Fruit fly (Drosophila melanogaster): ENCODE results near the gene CG10993.
A peak's percentile ranks its signal among the peaks of the same experiment; 100 is the strongest.

The CG10993 gene

DNA sequence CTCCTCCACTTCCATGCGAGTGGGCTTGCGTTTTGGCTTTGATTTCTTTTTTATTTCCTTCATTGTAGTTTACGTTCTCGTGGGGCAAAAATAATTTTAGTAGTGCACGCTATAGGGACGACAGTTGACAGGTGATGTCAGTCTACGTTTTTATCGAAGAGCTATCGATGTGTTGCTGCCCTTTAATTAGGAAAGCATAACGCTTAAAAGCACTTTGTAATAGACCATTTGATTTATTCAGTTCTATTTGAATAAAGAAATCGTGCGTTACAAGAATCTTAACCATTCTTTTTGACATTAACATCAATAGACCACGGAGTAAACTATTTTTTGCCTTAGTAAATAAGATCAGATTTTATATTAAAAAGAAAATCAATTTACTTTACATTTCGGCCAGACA is at the start of gene CG10993:
TSS of gene CG10993 (minus strand) at position 101 of the 400 bp plus-strand sequence.
- TF ChIP-seq CG15710 (tag; optimal IDR thresholded peaks at IDR 0.05) (no peak), EcR (GFP tag; optimal IDR thresholded peaks at IDR 0.05) (no peak), CG17806 (tag; optimal IDR thresholded peaks at IDR 0.05) (no peak), rn (GFP tag; IDR thresholded peaks at IDR 0.05) (no peak), CG32121 (GFP tag; IDR thresholded peaks at IDR 0.05) (no peak), CG8301 (tag; optimal IDR thresholded peaks at IDR 0.05) (no peak), Pif1B (GFP tag; optimal IDR thresholded peaks at IDR 0.05) (no peak), CG13204 (GFP tag; optimal IDR thresholded peaks at IDR 0.05) (no peak), Pif1A (GFP tag; optimal IDR thresholded peaks at IDR 0.05) (no peak), D1 (tag; optimal IDR thresholded peaks at IDR 0.05) (no peak), CG10348 (GFP tag; IDR thresholded peaks at IDR 0.05) (no peak), Ets98B (GFP tag; IDR thresholded peaks at IDR 0.05) (no peak), Snoo (tag; optimal IDR thresholded peaks at IDR 0.05) (no peak), CG14655 (GFP tag; optimal IDR thresholded peaks at IDR 0.05) (no peak), gl (tag; optimal IDR thresholded peaks at IDR 0.05) (no peak)

- TF ChIP-seq CG32121 (GFP tag; IDR thresholded peaks at IDR 0.05): peak; percentile 44; the same call in 1 of the 2 replicates
- TF ChIP-seq CG13204 (GFP tag; optimal IDR thresholded peaks at IDR 0.05): no peak
- TF ChIP-seq Ets98B (GFP tag; IDR thresholded peaks at IDR 0.05): peak; percentile 48; the same call in 1 of the 2 replicates
- 0 out of 3 replicates have a peak, but pooled peaks have one; percentile 39 for TF ChIP-seq CG4496 (GFP tag; IDR thresholded peaks at IDR 0.05)
Measured at dm6 chrX:13840075-13840474, 49.2 kb upstream of the CG10993 start.

DNA sequence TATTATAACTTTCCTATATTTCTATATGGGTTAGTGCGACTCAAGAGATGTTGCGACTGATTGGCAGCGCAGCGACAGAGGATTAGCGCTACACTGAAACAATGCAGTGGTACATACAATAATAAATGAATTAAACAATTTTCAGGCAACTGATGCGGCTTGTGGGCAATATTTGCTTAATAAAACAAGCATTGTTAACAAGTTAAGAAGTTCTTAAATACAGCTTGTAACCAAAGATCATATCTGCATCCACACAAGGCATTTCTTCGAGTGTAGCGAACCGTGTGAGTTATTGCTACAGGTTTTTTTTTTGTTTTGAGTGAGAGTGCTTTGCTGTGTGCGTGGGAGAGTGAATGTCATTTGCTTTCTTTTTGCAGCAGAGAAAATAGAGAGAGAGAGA is 48.0 kb upstream of the CG10993 start:
- TF ChIP-seq CG34367 (tag; optimal IDR thresholded peaks at IDR 0.05) (peak; percentile 79), fd96Ca (GFP tag; IDR thresholded peaks at IDR 0.05) (peak; percentile 97), Pif1B (GFP tag; optimal IDR thresholded peaks at IDR 0.05) (peak; percentile 89), D1 (tag; optimal IDR thresholded peaks at IDR 0.05) (no peak), CG15710 (tag; optimal IDR thresholded peaks at IDR 0.05) (peak; percentile 77), CG12605 (GFP tag; IDR thresholded peaks at IDR 0.05) (peak; percentile 91), Snoo (tag; optimal IDR thresholded peaks at IDR 0.05) (peak; percentile 80), gl (tag; optimal IDR thresholded peaks at IDR 0.05) (peak; percentile 57), rn (GFP tag; IDR thresholded peaks at IDR 0.05) (peak; percentile 88), CG4496 (GFP tag; IDR thresholded peaks at IDR 0.05) (peak; percentile 95), Pif1A (GFP tag; optimal IDR thresholded peaks at IDR 0.05) (peak; percentile 91), CG32121 (GFP tag; IDR thresholded peaks at IDR 0.05) (peak; percentile 94), CG8301 (tag; optimal IDR thresholded peaks at IDR 0.05) (peak; percentile 90), CG13204 (GFP tag; optimal IDR thresholded peaks at IDR 0.05) (peak; percentile 49), CG9948 (tag; optimal IDR thresholded peaks at IDR 0.05) (peak; percentile 75), CG8159 (tag; optimal IDR thresholded peaks at IDR 0.05) (peak; percentile 85), EcR (GFP tag; optimal IDR thresholded peaks at IDR 0.05) (peak; percentile 16), Ets98B (GFP tag; IDR thresholded peaks at IDR 0.05) (peak; percentile 95), CG17806 (tag; optimal IDR thresholded peaks at IDR 0.05) (peak; percentile 82), CG10348 (GFP tag; IDR thresholded peaks at IDR 0.05) (peak; percentile 81), CG14655 (GFP tag; optimal IDR thresholded peaks at IDR 0.05) (peak; percentile 87)

DNA sequence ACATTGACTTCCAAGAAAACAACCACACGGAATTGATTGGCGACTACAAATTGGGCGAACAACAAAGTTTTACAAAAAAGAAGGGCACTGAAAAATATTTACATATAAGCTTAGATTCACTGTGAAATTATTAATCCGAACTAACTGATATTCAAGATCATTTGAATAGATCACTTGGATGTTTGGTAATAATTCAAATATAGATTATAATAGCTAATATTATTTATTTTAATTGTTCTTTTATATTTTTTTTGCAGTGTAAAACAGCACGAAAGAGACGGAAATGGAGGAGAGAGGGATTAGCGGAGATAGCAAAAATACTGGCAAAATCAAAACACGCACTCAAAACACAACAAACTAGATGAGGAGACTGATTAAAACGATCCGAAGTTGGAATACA is 47.3 kb upstream of the CG10993 start:
- no peak for TF ChIP-seq Pif1B (GFP tag; optimal IDR thresholded peaks at IDR 0.05)
- peak; percentile 23 for TF ChIP-seq CG17806 (tag; optimal IDR thresholded peaks at IDR 0.05)
- no peak for TF ChIP-seq CG12605 (GFP tag; IDR thresholded peaks at IDR 0.05)
- TF ChIP-seq CG8159 (tag; optimal IDR thresholded peaks at IDR 0.05): peak; percentile 47
- peak; percentile 28 for TF ChIP-seq CG15710 (tag; optimal IDR thresholded peaks at IDR 0.05)
- TF ChIP-seq CG32121 (GFP tag; IDR thresholded peaks at IDR 0.05): peak; percentile 52; the same call in 1 of the 2 replicates
- TF ChIP-seq Ets98B (GFP tag; IDR thresholded peaks at IDR 0.05): peak; percentile 29; the same call in 1 of the 2 replicates
- TF ChIP-seq CG9948 (tag; optimal IDR thresholded peaks at IDR 0.05): peak; percentile 36

dm6 chrX:13830029-13830428 is 39.1 kb upstream of the CG10993 start, which contains the start of gene jub:
Gene jub (minus strand): TSS chrX:13830317.
- no peak for TF ChIP-seq gl (tag; optimal IDR thresholded peaks at IDR 0.05)
- no peak for TF ChIP-seq CG4496 (GFP tag; IDR thresholded peaks at IDR 0.05)
- peak; percentile 78 for TF ChIP-seq CG8159 (tag; optimal IDR thresholded peaks at IDR 0.05)

- TF ChIP-seq CG14655 (GFP tag; optimal IDR thresholded peaks at IDR 0.05) (no peak), Snoo (tag; optimal IDR thresholded peaks at IDR 0.05) (no peak), CG32121 (GFP tag; IDR thresholded peaks at IDR 0.05) (no peak), CG12605 (GFP tag; IDR thresholded peaks at IDR 0.05) (no peak), gl (tag; optimal IDR thresholded peaks at IDR 0.05) (no peak), Pif1A (GFP tag; optimal IDR thresholded peaks at IDR 0.05) (no peak), CG8301 (tag; optimal IDR thresholded peaks at IDR 0.05) (no peak), Pif1B (GFP tag; optimal IDR thresholded peaks at IDR 0.05) (no peak), CG17806 (tag; optimal IDR thresholded peaks at IDR 0.05) (no peak), CG15710 (tag; optimal IDR thresholded peaks at IDR 0.05) (no peak), D1 (tag; optimal IDR thresholded peaks at IDR 0.05) (no peak), CG8159 (tag; optimal IDR thresholded peaks at IDR 0.05) (no peak), Ets98B (GFP tag; IDR thresholded peaks at IDR 0.05) (no peak)
Measured at dm6 chrX:13828870-13829269, 38.0 kb upstream of the CG10993 start.

DNA sequence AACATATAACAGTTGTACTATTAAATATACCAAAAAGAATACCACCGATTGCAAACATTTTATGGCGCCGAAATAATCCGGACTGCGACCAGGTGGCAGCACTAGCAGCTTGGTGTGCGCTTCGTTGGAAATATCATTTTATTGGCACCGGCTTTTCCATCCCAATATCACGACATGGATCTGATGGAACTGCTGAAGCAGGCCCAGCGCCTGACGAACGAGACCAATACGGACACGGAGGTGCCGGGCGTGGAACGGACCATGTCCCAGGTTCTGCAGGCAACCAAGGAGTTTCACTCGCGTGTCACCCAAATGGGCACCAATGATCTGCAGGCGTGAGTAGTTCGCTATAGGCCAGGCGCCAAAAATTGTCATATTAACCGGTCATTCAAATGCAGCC is 31.8 kb upstream of the CG10993 start, which contains the start of gene Nup93-1:
TSS of gene Nup93-1 (plus strand) at position 74 of the 400 bp plus-strand sequence.
- TF ChIP-seq CG9948 (tag; optimal IDR thresholded peaks at IDR 0.05) (no peak), CG13204 (GFP tag; optimal IDR thresholded peaks at IDR 0.05) (no peak), CG8159 (tag; optimal IDR thresholded peaks at IDR 0.05) (no peak), CG15710 (tag; optimal IDR thresholded peaks at IDR 0.05) (no peak), Ets98B (GFP tag; IDR thresholded peaks at IDR 0.05) (no peak), Pif1B (GFP tag; optimal IDR thresholded peaks at IDR 0.05) (no peak), D1 (tag; optimal IDR thresholded peaks at IDR 0.05) (no peak), CG14655 (GFP tag; optimal IDR thresholded peaks at IDR 0.05) (no peak), gl (tag; optimal IDR thresholded peaks at IDR 0.05) (no peak), CG17806 (tag; optimal IDR thresholded peaks at IDR 0.05) (no peak), CG4496 (GFP tag; IDR thresholded peaks at IDR 0.05) (no peak)

Data from whole organism, pupa.